Fruit fly (Drosophila melanogaster) whole organism, embryonic: ENCODE measurements around the gene CG15034.

Source experiments
- Asciz ChIP-seq: fragments of 200-800 bp; sonication (Bioruptor generic); optimal IDR thresholded peaks from 2 replicates; lab custom pipeline; 2017; ENCODE audit warnings: missing biosample characterization, mild to moderate bottlenecking, missing genetic modification characterization, missing genetic modification reagents
- Atf6 ChIP-seq: fragments of 200-800 bp; sonication (Bioruptor generic); IDR thresholded peaks from 2 replicates; pipeline ENCODE4 v1.3.6; 2022; ENCODE audit warnings: missing biosample characterization, missing genetic modification characterization
- Blimp-1 ChIP-seq: fragments of 200-800 bp; sonication (Bioruptor generic); optimal IDR thresholded peaks from 3 replicates; lab custom pipeline; 2018; ENCODE audit warnings: missing biosample characterization, missing genetic modification characterization, mild to moderate bottlenecking, moderate library complexity, missing genetic modification reagents
- CG10543 ChIP-seq: fragments of 200-800 bp; sonication (Bioruptor generic); optimal IDR thresholded peaks from 3 replicates; lab custom pipeline; 2017; ENCODE audit warnings: missing biosample characterization, mild to moderate bottlenecking, missing genetic modification characterization, moderate library complexity
- CG10959 ChIP-seq: fragments of 200-800 bp; sonication (Bioruptor generic); IDR thresholded peaks from 2 replicates; pipeline ENCODE4 v1.3.6; 2022; ENCODE audit warnings: missing biosample characterization, missing genetic modification characterization
- CG11247 ChIP-seq: fragments of 200-800 bp; sonication (Bioruptor generic); IDR thresholded peaks from 2 replicates; pipeline ENCODE4 v1.3.6; 2022; ENCODE audit warnings: missing biosample characterization, missing genetic modification characterization
- CG12071 ChIP-seq: fragments of 200-800 bp; sonication (Bioruptor generic); optimal IDR thresholded peaks from 3 replicates; lab custom pipeline; 2018; ENCODE audit warnings: missing biosample characterization, mild to moderate bottlenecking, missing genetic modification characterization
- CG12744 ChIP-seq: fragments of 200-800 bp; sonication (Bioruptor generic); optimal IDR thresholded peaks from 2 replicates; lab custom pipeline; 2016; ENCODE audit warnings: missing biosample characterization, missing genetic modification characterization
- CG12769 ChIP-seq: fragments of 200-800 bp; sonication (Bioruptor generic); optimal IDR thresholded peaks from 2 replicates; lab custom pipeline; 2019; ENCODE audit warnings: missing biosample characterization, mild to moderate bottlenecking, missing genetic modification characterization, moderate library complexity
- CG13296 ChIP-seq: fragments of 200-800 bp; sonication (Bioruptor generic); optimal IDR thresholded peaks from 3 replicates; lab custom pipeline; 2018; ENCODE audit warnings: missing biosample characterization, mild to moderate bottlenecking, missing genetic modification characterization
- CG13624 ChIP-seq: fragments of 200-800 bp; sonication (Bioruptor generic); optimal IDR thresholded peaks from 2 replicates; lab custom pipeline; 2016; ENCODE audit warnings: missing biosample characterization, missing genetic modification characterization
- CG15269 ChIP-seq: fragments of 200-800 bp; sonication (Bioruptor generic); optimal IDR thresholded peaks from 2 replicates; lab custom pipeline; 2018; ENCODE audit warnings: missing biosample characterization, mild to moderate bottlenecking, missing genetic modification characterization, moderate library complexity
- CG17361 ChIP-seq: fragments of 200-800 bp; sonication (Bioruptor generic); IDR thresholded peaks from 3 replicates; pipeline ENCODE4 v1.3.6; 2022; ENCODE audit warnings: missing biosample characterization, missing genetic modification characterization
- CG17612 ChIP-seq: fragments of 200-800 bp; sonication (Bioruptor generic); IDR thresholded peaks from 2 replicates; pipeline ENCODE4 v1.3.6; 2022; ENCODE audit warnings: missing biosample characterization, missing genetic modification characterization
- CG18599 ChIP-seq: fragments of 200-800 bp; sonication (Bioruptor generic); optimal IDR thresholded peaks from 3 replicates; lab custom pipeline; 2017; ENCODE audit warnings: missing biosample characterization, missing genetic modification characterization, mild to moderate bottlenecking, moderate library complexity, missing genetic modification reagents
- CG31365 ChIP-seq: fragments of 200-800 bp; sonication (Bioruptor generic); optimal IDR thresholded peaks from 2 replicates; lab custom pipeline; 2018; ENCODE audit warnings: missing biosample characterization, mild to moderate bottlenecking, missing genetic modification characterization
- CG32772 ChIP-seq: fragments of 200-800 bp; sonication (Bioruptor generic); IDR thresholded peaks from 2 replicates; pipeline ENCODE4 v1.3.6; 2022; ENCODE audit warnings: missing biosample characterization, missing genetic modification characterization
- CG3726 ChIP-seq: fragments of 200-800 bp; sonication (Bioruptor generic); IDR thresholded peaks from 3 replicates; pipeline ENCODE4, ENCODE4 v1.3.6; 2022; ENCODE audit warnings: missing biosample characterization, missing genetic modification characterization
- CG42726 ChIP-seq: fragments of 200-800 bp; sonication (Bioruptor generic); IDR thresholded peaks from 2 replicates; pipeline ENCODE4 v1.3.6; 2022; ENCODE audit warnings: missing biosample characterization, missing genetic modification characterization; ENCODE audit not compliant: partially characterized antibody
- CG4617 ChIP-seq: fragments of 200-800 bp; sonication (Bioruptor generic); optimal IDR thresholded peaks from 3 replicates; lab custom pipeline; 2016; ENCODE audit warnings: missing biosample characterization, missing genetic modification characterization, borderline replicate concordance
- CG4730 ChIP-seq: fragments of 200-800 bp; sonication (Bioruptor generic); IDR thresholded peaks from 2 replicates; pipeline ENCODE4 v1.3.6; 2022; ENCODE audit warnings: missing biosample characterization, missing genetic modification characterization
- CG6254 ChIP-seq: fragments of 200-800 bp; sonication (Bioruptor generic); optimal IDR thresholded peaks from 3 replicates; lab custom pipeline; 2017; ENCODE audit warnings: mild to moderate bottlenecking, missing biosample characterization, missing genetic modification reagents, missing genetic modification characterization
- CG6683 ChIP-seq: fragments of 200-800 bp; sonication (Bioruptor generic); optimal IDR thresholded peaks from 2 replicates; lab custom pipeline; 2017; ENCODE audit warnings: missing biosample characterization, mild to moderate bottlenecking, missing genetic modification characterization, missing genetic modification reagents
- CG7271 ChIP-seq: fragments of 200-800 bp; sonication (Bioruptor generic); optimal IDR thresholded peaks from 2 replicates; lab custom pipeline; 2018; ENCODE audit warnings: missing biosample characterization, mild to moderate bottlenecking, missing genetic modification characterization, moderate library complexity
- CG8281 ChIP-seq: fragments of 200-800 bp; sonication (Bioruptor generic); optimal IDR thresholded peaks from 2 replicates; lab custom pipeline; 2018; ENCODE audit warnings: missing biosample characterization, mild to moderate bottlenecking, missing genetic modification characterization, moderate library complexity
- Dfd ChIP-seq, 2 experiments: fragments of >200 bp; optimal IDR thresholded peaks; 2 replicates each; lab custom pipeline; 2017; ENCODE audit warnings: missing biosample characterization in 2 of 2, missing genetic modification characterization in 2 of 2
- GATAe ChIP-seq: fragments of 200-800 bp; sonication (Bioruptor generic); conservative IDR thresholded peaks from 2 replicates; pipeline ENCODE4 v1.3.6; 2022; ENCODE audit warnings: missing biosample characterization, missing genetic modification characterization
- HmgD ChIP-seq: fragments of 200-800 bp; sonication (Bioruptor generic); optimal IDR thresholded peaks from 3 replicates; lab custom pipeline; 2016; ENCODE audit warnings: missing biosample characterization, missing genetic modification characterization
- Hr3 ChIP-seq: fragments of 200-800 bp; sonication (Bioruptor generic); optimal IDR thresholded peaks from 3 replicates; lab custom pipeline; 2016; ENCODE audit warnings: missing biosample characterization, missing genetic modification characterization
- NK7.1 ChIP-seq: fragments of 200-800 bp; sonication (Bioruptor generic); optimal IDR thresholded peaks from 3 replicates; lab custom pipeline; 2016; ENCODE audit warnings: missing biosample characterization, missing genetic modification characterization
- Neu2 ChIP-seq: fragments of 200-800 bp; sonication (Bioruptor generic); optimal IDR thresholded peaks from 3 replicates; lab custom pipeline; 2016; ENCODE audit warnings: missing biosample characterization, missing genetic modification characterization, borderline replicate concordance
- Trl ChIP-seq, 3 experiments: fragments of >200 bp in 2 of 3; fragments of 200-800 bp in 1 of 3; sonication (Bioruptor generic) in 1 of 3; optimal IDR thresholded peaks; 2 replicates in 1 of 3; 3 replicates in 2 of 3; lab custom pipeline; 2016 to 2017; ENCODE audit warnings: missing biosample characterization in 1 of 3, missing genetic modification characterization in 1 of 3
- Xrp1 ChIP-seq: fragments of 200-800 bp; sonication (Bioruptor generic); IDR thresholded peaks from 2 replicates; pipeline ENCODE4 v1.3.6; 2022; ENCODE audit warnings: missing biosample characterization, missing genetic modification characterization
- aop ChIP-seq: fragments of 200-800 bp; sonication (Bioruptor generic); IDR thresholded peaks from 2 replicates; pipeline ENCODE4 v1.3.6; 2022; ENCODE audit warnings: missing biosample characterization, missing genetic modification characterization
- bcd ChIP-seq: fragments of 200-800 bp; sonication (Bioruptor generic); optimal IDR thresholded peaks from 2 replicates; lab custom pipeline; 2017; ENCODE audit warnings: missing biosample characterization, mild to moderate bottlenecking, missing genetic modification characterization
- bigmax ChIP-seq: fragments of 200-800 bp; sonication (Bioruptor generic); optimal IDR thresholded peaks from 2 replicates; lab custom pipeline; 2018; ENCODE audit warnings: missing biosample characterization, mild to moderate bottlenecking, missing genetic modification characterization
- chn ChIP-seq: fragments of 200-800 bp; sonication (Bioruptor generic); optimal IDR thresholded peaks from 2 replicates; lab custom pipeline; 2016; ENCODE audit warnings: missing biosample characterization, missing genetic modification characterization
- dysf ChIP-seq: fragments of 200-800 bp; sonication (Bioruptor generic); IDR thresholded peaks from 3 replicates; pipeline ENCODE4 v1.3.6; 2022; ENCODE audit warnings: missing biosample characterization, missing genetic modification characterization
- fd102C ChIP-seq: fragments of 200-800 bp; sonication (Bioruptor generic); optimal IDR thresholded peaks from 2 replicates; lab custom pipeline; 2018; ENCODE audit warnings: missing biosample characterization, mild to moderate bottlenecking, missing genetic modification characterization, moderate library complexity
- ftz-f1 ChIP-seq: fragments of 200-800 bp; sonication (Bioruptor generic); optimal IDR thresholded peaks from 2 replicates; lab custom pipeline; 2016; ENCODE audit warnings: missing biosample characterization, missing genetic modification characterization
- gem ChIP-seq: fragments of 200-800 bp; sonication (Bioruptor generic); optimal IDR thresholded peaks from 2 replicates; lab custom pipeline; 2019; ENCODE audit warnings: missing biosample characterization, mild to moderate bottlenecking, missing genetic modification characterization, moderate library complexity
- grn ChIP-seq: fragments of 200-800 bp; sonication (Bioruptor generic); optimal IDR thresholded peaks from 3 replicates; lab custom pipeline; 2017; ENCODE audit warnings: missing biosample characterization, missing genetic modification characterization
- ham ChIP-seq: fragments of 200-800 bp; sonication (Bioruptor generic); IDR thresholded peaks from 2 replicates; pipeline ENCODE4 v1.3.6; 2022; ENCODE audit warnings: missing biosample characterization, missing genetic modification characterization
- hth ChIP-seq: fragments of >200 bp; optimal IDR thresholded peaks from 2 replicates; lab custom pipeline; 2017; ENCODE audit warnings: inconsistent platforms
- lola ChIP-seq, 3 experiments: fragments of >200 bp in 2 of 3; fragments of 200-800 bp in 1 of 3; sonication (Bioruptor generic) in 1 of 3; optimal IDR thresholded peaks; 2 replicates each; lab custom pipeline; 2017 to 2019; ENCODE audit warnings: missing biosample characterization in 3 of 3, missing genetic modification characterization in 3 of 3, mild to moderate bottlenecking in 1 of 3, moderate library complexity in 1 of 3
- otp ChIP-seq: fragments of 200-800 bp; sonication (Bioruptor generic); IDR thresholded peaks from 3 replicates; pipeline ENCODE4, ENCODE4 v1.3.6; 2022; ENCODE audit warnings: missing biosample characterization, missing genetic modification characterization
- repo ChIP-seq: fragments of 200-800 bp; sonication (Bioruptor generic); optimal IDR thresholded peaks from 2 replicates; lab custom pipeline; 2016; ENCODE audit warnings: missing biosample characterization, missing genetic modification characterization
- sna ChIP-seq: fragments of 200-800 bp; sonication (Bioruptor generic); IDR thresholded peaks from 2 replicates; pipeline ENCODE4 v1.3.6; 2022; ENCODE audit warnings: missing biosample characterization, missing genetic modification characterization; ENCODE audit not compliant: partially characterized antibody
- sob ChIP-seq: fragments of 200-800 bp; sonication (Bioruptor generic); IDR thresholded peaks from 2 replicates; pipeline ENCODE4 v1.3.6; 2022; ENCODE audit warnings: missing biosample characterization, missing genetic modification characterization
- tup ChIP-seq: fragments of 200-800 bp; sonication (Bioruptor generic); optimal IDR thresholded peaks from 2 replicates; lab custom pipeline; 2016; ENCODE audit warnings: missing biosample characterization, mild to moderate bottlenecking, missing genetic modification characterization, moderate library complexity

Gene CG15034

dm6 chrX:7305753-7306338 is 41.5 kb downstream of the CG15034 start (continued):
- TF ChIP-seq CG17361 (GFP tag; lab: Robert Waterston, UW) (peak; percentile 73), hth (lab: Kevin White, UChicago) (no peak), CG12071 (no peak), sob (no peak), lola (GFP tag; optimal IDR thresholded peaks at IDR 0.05; lab: Kevin White, UChicago) (peak in 1 of 3 experiments; percentile 57), CG7271 (tag; lab: Kevin White, UChicago) (no peak), CG13624 (no peak), CG11247 (GFP tag; lab: Robert Waterston, UW) (no peak), chn (GFP tag; lab: Kevin White, UChicago) (peak; percentile 27), repo (GFP tag; lab: Kevin White, UChicago) (no peak), aop (GFP tag; lab: Robert Waterston, UW) (no peak), Neu2 (GFP tag; lab: Kevin White, UChicago) (no peak), grn (GFP tag; lab: Kevin White, UChicago) (no peak), CG10959 (GFP tag; lab: Robert Waterston, UW) (no peak), Trl (optimal IDR thresholded peaks at IDR 0.05; lab: Kevin White, UChicago) (no peak), Trl (GFP tag; optimal IDR thresholded peaks at IDR 0.05; lab: Kevin White, UChicago) (peak; percentile 10), CG6683 (no peak), ftz-f1 (no peak), CG6254 (peak; percentile 18), Hr3 (GFP tag; lab: Kevin White, UChicago) (peak; percentile 30), CG12769 (tag; lab: Kevin White, UChicago) (peak; percentile 51), CG18599 (GFP tag; lab: Kevin White, UChicago) (peak; percentile 41), CG12744 (GFP tag; lab: Kevin White, UChicago) (no peak), ham (no peak), bigmax (no peak), CG3726 (GFP tag; lab: Robert Waterston, UW) (0 out of 3 replicates have a peak, but pooled peaks have one; percentile 48), gem (tag; lab: Kevin White, UChicago) (peak; percentile 65), CG4617 (GFP tag; lab: Kevin White, UChicago) (no peak), CG42726 (GFP tag; lab: Robert Waterston, UW) (no peak), Atf6 (no peak), CG13296 (no peak)
- TF ChIP-seq, all 482 proteins: peak for 228

dm6 chrX:7304798-7305447 is 42.4 kb downstream of the CG15034 start:
- TF ChIP-seq GATAe (no peak), CG32772 (peak; percentile 64), Asciz (no peak), dysf (GFP tag; lab: Robert Waterston, UW) (no peak), CG4730 (GFP tag; lab: Robert Waterston, UW) (no peak), tup (GFP tag; lab: Kevin White, UChicago) (no peak), otp (no peak), fd102C (no peak), sna (GFP tag; lab: Robert Waterston, UW) (no peak), CG31365 (tag; lab: Kevin White, UChicago) (no peak), Xrp1 (GFP tag; lab: Robert Waterston, UW) (no peak), NK7.1 (GFP tag; lab: Kevin White, UChicago) (no peak), CG15269 (tag; lab: Kevin White, UChicago) (no peak), Blimp-1 (GFP tag; lab: Kevin White, UChicago) (peak; percentile 29), Dfd (GFP tag; optimal IDR thresholded peaks at IDR 0.05; lab: Kevin White, UChicago) (no peak), gem (tag; lab: Kevin White, UChicago) (peak; percentile 38), CG10543 (peak; percentile 27), HmgD (no peak), CG17612 (no peak), CG8281 (tag; lab: Kevin White, UChicago) (no peak), bcd (GFP tag; lab: Kevin White, UChicago) (no peak)
